Worm (Caenorhabditis elegans): ENCODE results near the gene sra-9.

sra-9 gene

ce11 chrII:9521570-9521969, 10.5 kb upstream of the sra-9 start, which contains the start of gene sra-1:
Gene sra-1 (minus strand): TSS chrII:9521670.
- no peak for TF ChIP-seq unc-62 (GFP tag; optimal IDR thresholded peaks at IDR 0.05)

- TF ChIP-seq unc-62 (GFP tag; optimal IDR thresholded peaks at IDR 0.05): no peak
Measured at ce11 chrII:9522986-9523385, 9.1 kb upstream of the sra-9 start, which contains the start of gene AH6.17. Gene AH6.17 (plus strand): TSS chrII:9523170.

- no peak for TF ChIP-seq unc-62 (GFP tag; optimal IDR thresholded peaks at IDR 0.05)
Measured at ce11 chrII:9523539-9524224, 8.4 kb upstream of the sra-9 start, which contains the start of gene mex-6. Gene mex-6 (plus strand): TSS chrII:9524174.

ce11 chrII:9528480-9528879, 3.6 kb upstream of the sra-9 start, which contains the start of gene sra-2:
Gene sra-2 (plus strand): TSS chrII:9528780.
- no peak for TF ChIP-seq unc-62 (GFP tag; optimal IDR thresholded peaks at IDR 0.05)

ce11 chrII:9537429-9537828, 5.3 kb downstream of the sra-9 start, which contains the start of gene sra-8:
Gene sra-8 (plus strand): TSS chrII:9537729.
- no peak for TF ChIP-seq unc-62 (GFP tag; optimal IDR thresholded peaks at IDR 0.05)

ce11 chrII:9540723-9541122, 8.6 kb downstream of the sra-9 start, which contains the start of gene sra-3:
Gene sra-3 (minus strand): TSS chrII:9540823.
- TF ChIP-seq unc-62 (GFP tag; optimal IDR thresholded peaks at IDR 0.05): no peak

- no peak for TF ChIP-seq unc-62 (GFP tag; optimal IDR thresholded peaks at IDR 0.05)
Measured at ce11 chrII:9542785-9543184, 10.7 kb downstream of the sra-9 start, which contains the start of gene sra-4. Gene sra-4 (minus strand): TSS chrII:9542885.

- TF ChIP-seq unc-62 (GFP tag; optimal IDR thresholded peaks at IDR 0.05): no peak
Measured at ce11 chrII:9544386-9544785, 12.3 kb downstream of the sra-9 start, which contains the start of gene sra-7. Gene sra-7 (plus strand): TSS chrII:9544686.

ce11 chrII:9550718-9551117, 18.6 kb downstream of the sra-9 start, which contains the start of gene sra-6:
Gene sra-6 (minus strand): TSS chrII:9550818.
- TF ChIP-seq unc-62 (GFP tag; optimal IDR thresholded peaks at IDR 0.05): no peak

- TF ChIP-seq unc-62 (GFP tag; optimal IDR thresholded peaks at IDR 0.05): no peak
Measured at ce11 chrII:9551536-9551935, 19.4 kb downstream of the sra-9 start, which contains the start of gene F35H8.12. Gene F35H8.12 (plus strand): TSS chrII:9551836.

- TF ChIP-seq unc-62 (GFP tag; optimal IDR thresholded peaks at IDR 0.05): no peak
Measured at ce11 chrII:9553179-9553578, 21.1 kb downstream of the sra-9 start, which contains the start of gene F35H8.1. Gene F35H8.1 (minus strand): TSS chrII:9553279.

ce11 chrII:9554925-9555553, 22.9 kb downstream of the sra-9 start, which contains the start of gene F35H8.2:
Gene F35H8.2 (plus strand): TSS chrII:9555503.
- no peak for TF ChIP-seq unc-62 (GFP tag; optimal IDR thresholded peaks at IDR 0.05)

- no peak for TF ChIP-seq unc-62 (GFP tag; optimal IDR thresholded peaks at IDR 0.05)
Measured at ce11 chrII:9556582-9556981, 24.5 kb downstream of the sra-9 start.

ce11 chrII:9557437-9558150, 25.5 kb downstream of the sra-9 start, which contains the start of gene zfp-2:
Gene zfp-2 (plus strand): TSS chrII:9557650.
- no peak for TF ChIP-seq unc-62 (GFP tag; optimal IDR thresholded peaks at IDR 0.05)

ce11 chrII:9558906-9559305, 26.8 kb downstream of the sra-9 start:
- TF ChIP-seq unc-62 (GFP tag; optimal IDR thresholded peaks at IDR 0.05): no peak

ce11 chrII:9559929-9560328, 27.8 kb downstream of the sra-9 start, which contains the start of gene F35H8.4:
Gene F35H8.4 (minus strand): TSS chrII:9560029.
- no peak for TF ChIP-seq unc-62 (GFP tag; optimal IDR thresholded peaks at IDR 0.05)
